Worm (Caenorhabditis elegans) whole organism, young adult: Measurements from ENCODE around the gene lido-8.
"Not testable (repeated sequence)": the region's sequence is repeated elsewhere in the genome, so short reads cannot be mapped to it uniquely, and the experiment has no call there.

Experiments used
- Y95B8A.8 ChIP-seq: fragments of 200-800 bp; sonication (Bioruptor generic); IDR thresholded peaks from 2 replicates; pipeline ENCODE4 v1.3.6; 2022; ENCODE audit warnings: missing genetic modification reagents, missing genetic modification characterization, missing compliant biosample characterization
- ZK185.1 ChIP-seq: sonication (generic microtip); optimal IDR thresholded peaks from 2 replicates; lab custom pipeline; 2016; ENCODE audit warnings: mild to moderate bottlenecking, missing genetic modification characterization, missing compliant biosample characterization; ENCODE audit not compliant: poor library complexity, severe bottlenecking
- attf-5 ChIP-seq: fragments of 200-800 bp; sonication (Bioruptor generic); optimal IDR thresholded peaks from 2 replicates; lab custom pipeline; 2018; ENCODE audit warnings: mild to moderate bottlenecking, missing genetic modification characterization, missing compliant biosample characterization
- bed-1 ChIP-seq: fragments of 200-800 bp; sonication (Bioruptor generic); IDR thresholded peaks from 2 replicates; pipeline ENCODE4 v1.3.6; 2022; ENCODE audit warnings: missing genetic modification reagents, missing genetic modification characterization, missing compliant biosample characterization
- dpff-1 ChIP-seq: sonication (generic microtip); optimal IDR thresholded peaks from 2 replicates; lab custom pipeline; 2017; ENCODE audit warnings: mild to moderate bottlenecking, missing genetic modification characterization, missing compliant biosample characterization
- egl-44 ChIP-seq: fragments of 200-800 bp; sonication (Bioruptor generic); IDR thresholded peaks from 2 replicates; pipeline ENCODE4 v1.3.6; 2022; ENCODE audit warnings: missing genetic modification reagents, missing genetic modification characterization, missing compliant biosample characterization
- egrh-3 ChIP-seq: fragments of 200-800 bp; sonication (Bioruptor generic); IDR thresholded peaks from 2 replicates; pipeline ENCODE4 v1.3.6; 2022; ENCODE audit warnings: missing genetic modification reagents, missing genetic modification characterization, missing compliant biosample characterization
- let-607 ChIP-seq, 2 experiments: fragments of 200-800 bp in 1 of 2; sonication (Bioruptor generic) in 1 of 2; sonication (generic microtip) in 1 of 2; optimal IDR thresholded peaks; 2 replicates each; lab custom pipeline; 2016 to 2018; ENCODE audit warnings: mild to moderate bottlenecking in 2 of 2, missing compliant biosample characterization in 2 of 2, missing genetic modification characterization in 2 of 2, moderate library complexity in 2 of 2, missing genotype in 1 of 2
- snpc-4 ChIP-seq, 5 experiments: fragments of 150-350 bp in 1 of 5; sonication (generic microtip) in 4 of 5; optimal IDR thresholded peaks; 2 replicates each; lab custom pipeline; 2014 to 2018; ENCODE audit warnings: missing genetic modification characterization in 5 of 5, missing biosample characterization in 3 of 5, antibody characterized with exemption in 2 of 5, mild to moderate bottlenecking in 2 of 5, missing compliant biosample characterization in 2 of 5, missing genotype in 2 of 5, moderate library complexity in 2 of 5, missing genetic modification reagents in 1 of 5
- unc-62 ChIP-seq: fragments of 150-350 bp; optimal IDR thresholded peaks from 2 replicates; lab custom pipeline; 2014; ENCODE audit warnings: missing biosample characterization, missing genetic modification reagents, missing genetic modification characterization

DNA sequence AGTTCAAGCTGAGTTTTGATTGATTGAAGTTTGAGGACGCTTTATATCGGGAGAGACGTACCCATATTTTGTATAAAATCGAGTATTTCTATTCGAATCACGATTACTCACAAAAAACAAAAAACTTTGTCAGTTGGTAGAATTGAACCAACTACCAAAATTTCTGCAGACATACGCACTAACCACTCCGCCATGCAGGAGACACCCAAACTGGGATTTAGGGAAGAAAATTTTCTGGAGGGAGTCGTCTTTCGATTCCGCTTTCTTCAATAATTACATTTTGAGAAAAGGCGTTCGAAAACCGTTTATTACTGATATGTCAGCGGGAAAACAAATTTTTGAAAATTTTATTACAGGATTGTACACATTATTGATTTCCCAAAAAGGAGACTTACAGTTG, 34.5 kb downstream of the lido-8 start:
- not testable (repeated sequence) for TF ChIP-seq bed-1 (GFP tag; lab: Robert Waterston, UW); dpff-1 (tag; lab: Kevin White, UChicago); ZK185.1 (tag; lab: Kevin White, UChicago); snpc-4 (GFP tag; optimal IDR thresholded peaks at IDR 0.05; lab: Kevin White, UChicago); unc-62; Y95B8A.8 (GFP tag; lab: Robert Waterston, UW); let-607 (tag; optimal IDR thresholded peaks at IDR 0.05; lab: Kevin White, UChicago); attf-5 (GFP tag; lab: Kevin White, UChicago); egl-44 (GFP tag; lab: Robert Waterston, UW); egrh-3 (GFP tag; lab: Robert Waterston, UW)
- TF ChIP-seq snpc-4 (tag; optimal IDR thresholded peaks at IDR 0.05; lab: Kevin White, UChicago) = peak in 2 of 4 experiments; percentile 39 to 66
